Worm (Caenorhabditis elegans): ENCODE results near the gene F07D3.3.
A peak's percentile ranks its signal among the peaks of the same experiment; 100 is the strongest.

The F07D3.3 gene

DNA sequence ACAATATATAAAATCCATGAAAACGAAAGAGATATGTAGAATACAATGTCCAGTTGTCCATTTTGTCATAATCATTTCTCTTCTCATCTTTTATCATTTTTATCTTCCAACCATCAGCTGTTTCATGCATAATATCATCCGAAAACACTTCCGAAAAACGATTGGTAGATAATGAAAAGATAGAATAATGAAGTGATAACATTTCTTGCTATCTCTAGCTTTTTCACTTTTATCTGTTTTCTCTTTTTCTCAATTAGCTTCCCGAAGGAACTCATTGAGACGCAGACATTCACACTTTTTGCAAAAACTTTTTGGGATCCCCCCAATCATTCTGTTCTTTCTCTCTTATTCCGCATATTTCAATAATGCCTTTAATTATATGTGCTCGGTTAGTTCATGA, 8.6 kb downstream of the F07D3.3 start:
- peak; percentile 85 for TF ChIP-seq elt-2 (tag; optimal IDR thresholded peaks at IDR 0.05)
- no peak for TF ChIP-seq pat-9 (tag; optimal IDR thresholded peaks at IDR 0.05)

DNA sequence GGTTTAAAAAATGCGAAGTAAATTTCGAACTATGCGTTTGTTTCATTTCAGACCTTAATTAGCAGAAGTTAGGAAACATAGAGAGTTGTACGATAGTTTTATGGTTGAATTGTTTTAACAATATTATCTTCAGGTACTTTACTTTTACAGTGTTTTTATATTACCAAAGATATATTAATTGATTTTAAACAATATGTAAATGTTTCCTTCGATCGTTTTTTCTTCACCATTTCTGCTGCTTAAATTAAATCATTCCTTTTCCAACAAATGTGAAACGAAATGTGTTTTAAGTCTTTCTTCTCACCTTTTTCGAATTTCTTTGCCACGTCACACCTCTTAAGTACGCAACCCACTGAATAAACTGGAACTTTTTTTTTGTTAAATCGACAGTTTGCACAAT, 9.2 kb downstream of the F07D3.3 start:
- TF ChIP-seq ceh-30 (tag; optimal IDR thresholded peaks at IDR 0.05): no peak
- TF ChIP-seq pha-2 (tag; optimal IDR thresholded peaks at IDR 0.05): no peak
- no peak for TF ChIP-seq nfya-1 (tag; optimal IDR thresholded peaks at IDR 0.05)
- no peak for TF ChIP-seq lim-6 (tag; optimal IDR thresholded peaks at IDR 0.05)
- TF ChIP-seq unc-55 (GFP tag; optimal IDR thresholded peaks at IDR 0.05): no peak

DNA sequence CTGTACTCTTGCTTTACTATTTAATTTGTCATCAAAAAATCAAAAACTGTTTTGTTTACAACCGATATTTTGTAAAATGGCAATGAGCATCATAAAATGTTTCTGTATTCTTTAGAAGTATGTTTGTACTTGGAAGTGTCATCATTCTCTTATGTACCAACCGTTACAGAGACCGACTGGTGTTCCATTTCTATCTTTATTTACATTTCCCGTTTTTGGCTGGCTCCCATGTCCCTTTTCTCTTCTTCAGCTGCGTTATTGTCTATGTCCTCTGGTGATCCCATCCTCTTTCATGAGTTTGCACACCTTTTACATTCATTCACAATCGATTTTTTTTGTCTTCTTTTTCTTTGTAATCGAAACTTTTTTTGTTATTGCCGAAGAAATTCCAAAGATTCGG, 11.0 kb downstream of the F07D3.3 start:
- no peak for TF ChIP-seq fkh-10 (GFP tag; optimal IDR thresholded peaks at IDR 0.05)

DNA sequence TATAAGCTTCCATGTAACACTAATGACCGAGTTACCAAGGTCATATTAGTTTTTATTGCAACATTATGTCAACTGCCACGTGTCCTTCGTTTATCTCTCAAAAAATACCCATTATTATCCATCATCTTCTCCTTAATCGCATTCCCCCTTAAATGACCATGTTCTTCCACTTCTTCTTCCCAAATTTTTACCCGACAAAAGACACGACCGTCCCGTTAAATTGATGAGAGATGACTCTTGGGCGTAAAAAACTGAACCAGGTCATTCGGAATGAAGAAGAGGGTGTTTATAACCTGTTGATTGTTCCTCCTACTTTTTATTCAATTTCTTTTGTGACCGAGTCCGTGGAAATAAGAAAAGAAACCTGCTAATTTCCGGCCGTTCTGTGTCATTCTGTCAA, 17.9 kb downstream of the F07D3.3 start:
- TF ChIP-seq ama-1 (optimal IDR thresholded peaks at IDR 0.05) (no peak), eyg-1 (tag; optimal IDR thresholded peaks at IDR 0.05) (no peak), hlh-8 (tag; optimal IDR thresholded peaks at IDR 0.05) (no peak), ceh-24 (tag; optimal IDR thresholded peaks at IDR 0.05) (no peak), K02D7.2 (tag; optimal IDR thresholded peaks at IDR 0.05) (no peak), C38D4.7 (GFP tag; optimal IDR thresholded peaks at IDR 0.05) (no peak), pros-1 (tag; optimal IDR thresholded peaks at IDR 0.05) (no peak), ahr-1 (tag; optimal IDR thresholded peaks at IDR 0.05) (no peak), tbx-2 (tag; optimal IDR thresholded peaks at IDR 0.05) (no peak), ceh-2 (tag; optimal IDR thresholded peaks at IDR 0.05) (no peak), ceh-30 (tag; optimal IDR thresholded peaks at IDR 0.05) (no peak), ets-4 (tag; optimal IDR thresholded peaks at IDR 0.05) (no peak)

DNA sequence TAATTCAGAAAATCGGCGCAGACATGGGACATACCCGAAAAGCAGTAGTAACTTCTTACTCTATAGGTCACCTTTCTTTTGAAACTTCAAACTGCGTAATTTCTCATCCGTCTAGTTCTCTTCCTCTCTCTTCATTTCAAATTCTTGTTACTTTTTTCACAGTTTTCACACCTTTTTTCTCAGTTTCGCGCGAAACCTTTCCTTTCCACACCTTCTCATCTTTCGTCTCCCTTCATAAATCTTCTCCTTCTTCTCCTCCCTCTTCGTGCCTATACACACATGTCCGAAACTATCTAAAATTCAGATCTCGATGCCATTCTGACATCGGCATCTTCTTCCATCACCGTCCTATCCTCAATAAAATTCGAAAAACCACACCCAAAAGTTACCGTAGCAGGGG, 18.8 kb downstream of the F07D3.3 start, which contains the start of gene wdr-62:
wdr-62 (plus strand) TSS at position 301 of the 400 bp plus-strand sequence.
- no peak for TF ChIP-seq ceh-2 (tag; optimal IDR thresholded peaks at IDR 0.05)
- TF ChIP-seq zip-5 (tag; optimal IDR thresholded peaks at IDR 0.05): no peak
- no peak for TF ChIP-seq pag-3 (tag; optimal IDR thresholded peaks at IDR 0.05; ENCODE audit: borderline replicate concordance)

DNA sequence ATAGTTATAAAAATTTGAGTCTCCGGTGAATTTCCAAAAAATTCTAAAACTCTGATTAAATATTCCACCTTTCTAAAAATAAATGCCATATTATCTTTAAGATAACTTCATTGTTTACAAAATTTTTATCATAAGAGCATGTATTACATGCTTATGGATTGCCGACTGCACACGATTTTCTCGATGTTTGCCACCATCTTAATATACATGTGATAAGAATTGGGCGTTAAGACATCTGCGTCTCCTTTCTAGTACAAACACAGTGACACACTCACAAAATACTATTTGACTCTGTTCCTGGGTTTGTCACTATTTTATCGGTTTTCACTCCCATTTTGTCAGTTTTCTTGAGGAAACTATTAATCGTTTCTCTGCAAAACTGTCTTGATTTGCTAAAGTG, 19.4 kb downstream of the F07D3.3 start:
- no peak for TF ChIP-seq sox-4 (tag; optimal IDR thresholded peaks at IDR 0.05)
- TF ChIP-seq elt-2 (tag; optimal IDR thresholded peaks at IDR 0.05): peak; percentile 88
- TF ChIP-seq pqm-1 (tag; optimal IDR thresholded peaks at IDR 0.05): peak; percentile 35

DNA sequence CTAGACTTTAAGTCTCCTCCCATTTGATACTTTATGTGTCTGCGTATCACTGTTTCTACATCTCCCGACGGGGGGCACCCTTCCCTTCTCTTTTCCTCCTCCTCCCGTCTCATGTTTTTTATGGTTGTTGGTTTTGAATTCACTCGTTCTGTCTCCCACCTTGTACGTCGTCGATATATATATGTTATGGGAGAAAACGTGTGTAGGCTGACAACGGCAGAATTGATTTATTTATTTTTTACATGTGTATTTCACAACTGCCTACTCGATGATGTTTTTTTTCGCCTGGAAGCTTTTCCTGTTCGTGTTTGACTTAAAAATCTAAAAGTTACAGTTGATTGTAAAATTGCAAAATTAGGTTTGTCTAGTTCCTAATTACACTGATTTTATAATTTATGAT, 20.0 kb downstream of the F07D3.3 start:
- TF ChIP-seq ceh-34 (tag; optimal IDR thresholded peaks at IDR 0.05) (peak; percentile 15), ceh-31 (tag; optimal IDR thresholded peaks at IDR 0.05) (no peak)

DNA sequence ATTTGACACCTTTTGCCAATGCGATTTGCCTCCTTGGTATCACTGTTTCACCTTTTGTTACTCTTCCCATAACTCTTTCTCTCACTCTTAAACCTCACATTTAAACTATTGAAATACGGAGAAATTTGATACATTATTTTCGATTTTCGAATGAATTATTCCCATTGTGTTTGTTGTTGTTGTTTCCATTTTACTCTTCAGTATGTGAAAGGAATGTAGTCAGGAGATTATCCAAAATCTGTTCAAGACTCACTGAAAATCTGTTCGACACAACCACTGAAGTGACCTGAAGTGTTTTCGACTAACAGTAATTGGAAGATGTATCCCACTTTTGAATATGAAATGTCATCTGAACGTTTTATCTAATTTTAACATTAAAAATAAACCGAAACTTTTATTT, 21.5 kb downstream of the F07D3.3 start:
- TF ChIP-seq pat-9 (tag; optimal IDR thresholded peaks at IDR 0.05) (no peak), hlh-8 (tag; optimal IDR thresholded peaks at IDR 0.05) (no peak), ceh-19 (GFP tag; optimal IDR thresholded peaks at IDR 0.05) (no peak), K09A11.1 (tag; optimal IDR thresholded peaks at IDR 0.05; ENCODE audit: insufficient read depth) (no peak)

DNA sequence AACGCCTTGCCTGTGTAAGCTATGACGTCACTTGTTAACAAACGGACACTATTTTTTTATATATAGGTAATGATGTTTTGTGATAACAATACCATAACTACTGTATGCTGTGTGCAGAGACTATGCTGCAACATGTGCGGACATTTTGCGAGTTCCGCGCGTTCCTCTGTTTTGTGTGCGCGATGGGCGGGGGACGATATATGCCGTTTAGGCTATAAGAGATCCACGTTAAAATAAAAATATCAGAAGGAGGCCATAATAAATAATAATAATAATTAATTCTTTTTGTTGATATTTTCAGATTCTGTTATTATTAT, 22.5 kb downstream of the F07D3.3 start:
- no peak for TF ChIP-seq pha-4 (tag; optimal IDR thresholded peaks at IDR 0.05)
- no peak for TF ChIP-seq T23F11.4 (GFP tag; optimal IDR thresholded peaks at IDR 0.05)
- TF ChIP-seq elt-2 (tag; optimal IDR thresholded peaks at IDR 0.05): no peak
- no peak for TF ChIP-seq odd-2 (tag; optimal IDR thresholded peaks at IDR 0.05)
- TF ChIP-seq ceh-9 (tag; optimal IDR thresholded peaks at IDR 0.05): no peak
- no peak for TF ChIP-seq ref-2 (tag; optimal IDR thresholded peaks at IDR 0.05)
- TF ChIP-seq C38D4.7 (GFP tag; optimal IDR thresholded peaks at IDR 0.05): no peak
- TF ChIP-seq hlh-6 (tag; optimal IDR thresholded peaks at IDR 0.05): no peak
- TF ChIP-seq sox-4 (tag; optimal IDR thresholded peaks at IDR 0.05): no peak
- TF ChIP-seq zip-5 (tag; optimal IDR thresholded peaks at IDR 0.05): no peak
- TF ChIP-seq madf-2 (tag; optimal IDR thresholded peaks at IDR 0.05): no peak
- TF ChIP-seq ceh-30 (tag; optimal IDR thresholded peaks at IDR 0.05): no peak
- no peak for TF ChIP-seq C08G9.2 (tag; optimal IDR thresholded peaks at IDR 0.05)
- no peak for TF ChIP-seq ahr-1 (tag; optimal IDR thresholded peaks at IDR 0.05)
- TF ChIP-seq hlh-15 (tag; optimal IDR thresholded peaks at IDR 0.05): no peak

Measured in whole organism, late embryonic.